Fruit fly (Drosophila melanogaster) whole organism, wandering third instar larva: ENCODE results near the gene sstn.

Experiments
- CG32264 ChIP-seq: fragments of 200-800 bp; sonication (Bioruptor generic); optimal IDR thresholded peaks from 2 replicates; lab custom pipeline; 2016; ENCODE audit warnings: missing biosample characterization, missing genetic modification characterization
- Dfd ChIP-seq: fragments of >200 bp; optimal IDR thresholded peaks from 2 replicates; lab custom pipeline; 2017; ENCODE audit warnings: missing biosample characterization, missing genetic modification characterization
- HLH106 ChIP-seq: fragments of 200-800 bp; optimal IDR thresholded peaks from 3 replicates; lab custom pipeline; 2019; ENCODE audit warnings: missing biosample characterization, mild to moderate bottlenecking, missing genetic modification characterization, moderate library complexity
- Hr78 ChIP-seq: fragments of >200 bp; optimal IDR thresholded peaks from 2 replicates; lab custom pipeline; 2017; ENCODE audit warnings: missing biosample characterization, missing genetic modification characterization
- Myc ChIP-seq: fragments of >200 bp; optimal IDR thresholded peaks from 2 replicates; lab custom pipeline; 2017
- foxo ChIP-seq, 2 experiments: fragments of 200-800 bp; sonication (Bioruptor generic); optimal IDR thresholded peaks; 2 replicates in 1 of 2; 3 replicates in 1 of 2; lab custom pipeline; 2016 to 2017; ENCODE audit warnings: missing biosample characterization in 2 of 2, missing genetic modification characterization in 2 of 2
- usp ChIP-seq: fragments of >200 bp; optimal IDR thresholded peaks from 2 replicates; lab custom pipeline; 2017; ENCODE audit warnings: missing biosample characterization, missing genetic modification characterization

DNA sequence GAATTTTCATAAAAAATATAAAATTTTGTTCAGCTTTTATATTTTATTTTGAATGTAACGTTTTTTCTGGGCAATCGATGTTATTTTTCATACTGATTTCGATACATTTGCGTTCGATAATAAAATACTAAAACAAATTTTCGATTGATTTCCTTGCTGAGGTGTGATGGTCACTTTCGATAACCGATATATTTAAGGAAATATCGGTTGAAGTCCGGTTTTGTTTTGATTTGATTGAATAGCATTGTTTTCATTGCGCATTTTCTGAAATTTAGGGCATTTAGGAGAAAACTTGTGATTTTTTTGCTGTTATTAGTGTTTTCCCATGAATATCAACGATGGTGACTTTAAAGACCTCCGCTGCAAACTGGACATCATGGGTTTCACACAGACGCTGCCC, 22.0 kb upstream of the sstn start, which contains the start of gene Cep135:
- no peak for TF ChIP-seq foxo (GFP tag; optimal IDR thresholded peaks at IDR 0.05; lab: Kevin White, UChicago)
- no peak for TF ChIP-seq Hr78
- no peak for TF ChIP-seq Dfd (GFP tag; lab: Kevin White, UChicago)
- no peak for TF ChIP-seq HLH106 (tag; lab: Kevin White, UChicago)
- no peak for TF ChIP-seq CG32264 (GFP tag; lab: Kevin White, UChicago)
- TF ChIP-seq Myc (lab: Kevin White, UChicago) = no peak
- TF ChIP-seq usp (GFP tag; lab: Kevin White, UChicago) = no peak
